Worm (Caenorhabditis elegans) whole organism, L1 larva: ENCODE data around the gene cnep-1.

ENCODE experiments used
- C04F5.9 ChIP-seq: sonication (generic microtip); optimal IDR thresholded peaks from 2 replicates; lab custom pipeline; 2016; ENCODE audit warnings: missing genetic modification characterization, missing compliant biosample characterization
- C16A3.4 ChIP-seq: fragments of 150-350 bp; optimal IDR thresholded peaks from 2 replicates; lab custom pipeline; 2014; ENCODE audit warnings: missing biosample characterization, missing genetic modification characterization
- F16B12.6 ChIP-seq: fragments of 150-350 bp; optimal IDR thresholded peaks from 2 replicates; lab custom pipeline; 2014; ENCODE audit warnings: missing biosample characterization, missing genetic modification characterization
- alr-1 ChIP-seq: fragments of 200-800 bp; sonication (Bioruptor generic); optimal IDR thresholded peaks from 2 replicates; lab custom pipeline; 2018; ENCODE audit warnings: borderline replicate concordance, mild to moderate bottlenecking, missing genetic modification characterization, missing compliant biosample characterization
- aly-2 ChIP-seq: fragments of 150-350 bp; optimal IDR thresholded peaks from 2 replicates; lab custom pipeline; 2014; ENCODE audit warnings: missing biosample characterization, missing genetic modification characterization
- blmp-1 ChIP-seq: fragments of 150-350 bp; optimal IDR thresholded peaks from 2 replicates; lab custom pipeline; 2014; ENCODE audit warnings: missing biosample characterization, missing genetic modification characterization
- ceh-63 ChIP-seq: fragments of 200-800 bp; sonication (Bioruptor generic); optimal IDR thresholded peaks from 2 replicates; lab custom pipeline; 2018; ENCODE audit warnings: mild to moderate bottlenecking, missing genetic modification characterization, missing compliant biosample characterization
- ceh-90 ChIP-seq: sonication (generic microtip); optimal IDR thresholded peaks from 2 replicates; lab custom pipeline; 2016; ENCODE audit warnings: missing genetic modification characterization, missing compliant biosample characterization
- ces-1 ChIP-seq: fragments of 150-350 bp; optimal IDR thresholded peaks from 2 replicates; lab custom pipeline; 2014; ENCODE audit warnings: missing biosample characterization, missing genetic modification reagents, missing genetic modification characterization
- dpl-1 ChIP-seq, 3 experiments: fragments of 150-350 bp in 2 of 3; sonication (generic microtip) in 1 of 3; optimal IDR thresholded peaks; 2 replicates each; lab custom pipeline; 2014 to 2017; ENCODE audit warnings: missing biosample characterization in 3 of 3, missing genetic modification characterization in 3 of 3, missing genetic modification reagents in 3 of 3
- dsc-1 ChIP-seq: sonication (generic microtip); optimal IDR thresholded peaks from 2 replicates; lab custom pipeline; 2016; ENCODE audit warnings: mild to moderate bottlenecking, missing genetic modification characterization, missing compliant biosample characterization
- efl-1 ChIP-seq, 4 experiments: fragments of 150-350 bp; optimal IDR thresholded peaks in 3 of 4; peaks in 1 of 4; 1 replicate in 1 of 4; 2 replicates in 3 of 4; lab custom pipeline; 2014; ENCODE audit warnings: missing biosample characterization in 2 of 4, missing genetic modification characterization in 2 of 4, missing genetic modification reagents in 2 of 4
- egl-13 ChIP-seq: sonication (generic microtip); optimal IDR thresholded peaks from 2 replicates; lab custom pipeline; 2016; ENCODE audit warnings: missing genotype, missing genetic modification reagents, missing genetic modification characterization, missing compliant biosample characterization
- elt-2 ChIP-seq: sonication (generic microtip); optimal IDR thresholded peaks from 2 replicates; lab custom pipeline; 2016; ENCODE audit warnings: missing genetic modification characterization, mild to moderate bottlenecking, inconsistent platforms, missing compliant biosample characterization, missing genetic modification reagents
- elt-3 ChIP-seq, 6 experiments: fragments of 150-350 bp in 1 of 6; sonication (generic microtip); optimal IDR thresholded peaks; 2 replicates each; lab custom pipeline; 2017 to 2018; ENCODE audit warnings: missing biosample characterization in 6 of 6, missing genetic modification characterization in 6 of 6, inconsistent platforms in 1 of 6
- ets-5 ChIP-seq: fragments of 200-800 bp; sonication (Bioruptor generic); IDR thresholded peaks from 2 replicates; pipeline ENCODE4 v1.3.6; 2022; ENCODE audit warnings: missing genetic modification characterization, missing compliant biosample characterization
- fkh-10 ChIP-seq: sonication (generic microtip); optimal IDR thresholded peaks from 2 replicates; lab custom pipeline; 2017; ENCODE audit warnings: missing biosample characterization, missing genetic modification reagents, missing genetic modification characterization
- grh-1 ChIP-seq: fragments of 200-800 bp; sonication (Bioruptor generic); IDR thresholded peaks from 2 replicates; pipeline ENCODE4 v1.3.6; 2022; ENCODE audit warnings: missing genetic modification reagents, missing genetic modification characterization, missing compliant biosample characterization
- hlh-17 ChIP-seq: fragments of 200-800 bp; sonication (Bioruptor generic); optimal IDR thresholded peaks from 2 replicates; lab custom pipeline; 2018; ENCODE audit warnings: missing genetic modification characterization, mild to moderate bottlenecking, missing compliant biosample characterization, moderate library complexity, borderline replicate concordance
- hpl-2 ChIP-seq: fragments of 150-350 bp; optimal IDR thresholded peaks from 2 replicates; lab custom pipeline; 2014; ENCODE audit warnings: missing biosample characterization, missing genetic modification reagents, missing genetic modification characterization
- jun-1 ChIP-seq: fragments of 150-350 bp; optimal IDR thresholded peaks from 2 replicates; lab custom pipeline; 2014; ENCODE audit warnings: missing biosample characterization, missing genetic modification reagents, missing genetic modification characterization
- lin-14 ChIP-seq: fragments of 200-800 bp; sonication (Bioruptor generic); optimal IDR thresholded peaks from 2 replicates; lab custom pipeline; 2018; ENCODE audit warnings: mild to moderate bottlenecking, missing genetic modification characterization, moderate library complexity, missing compliant biosample characterization
- lin-35 ChIP-seq, 2 experiments: fragments of 150-350 bp; optimal IDR thresholded peaks; 2 replicates each; lab custom pipeline; 2014; ENCODE audit warnings: missing biosample characterization in 2 of 2, missing genetic modification characterization in 2 of 2, missing genetic modification reagents in 2 of 2
- lir-3 ChIP-seq: sonication (generic microtip); optimal IDR thresholded peaks from 2 replicates; lab custom pipeline; 2016; ENCODE audit warnings: mild to moderate bottlenecking, missing genetic modification characterization, moderate library complexity, missing compliant biosample characterization; ENCODE audit not compliant: poor library complexity
- lsy-2 ChIP-seq, 2 experiments: fragments of 150-350 bp; optimal IDR thresholded peaks; 2 replicates each; lab custom pipeline; 2014; ENCODE audit warnings: missing biosample characterization in 2 of 2, missing genetic modification characterization in 2 of 2
- mdl-1 ChIP-seq, 2 experiments: fragments of 150-350 bp; optimal IDR thresholded peaks; 2 replicates each; lab custom pipeline; 2014 to 2017; ENCODE audit warnings: missing biosample characterization in 2 of 2, missing genetic modification characterization in 2 of 2, inconsistent platforms in 1 of 2
- mef-2 ChIP-seq: fragments of 150-350 bp; optimal IDR thresholded peaks from 2 replicates; lab custom pipeline; 2014; ENCODE audit warnings: missing biosample characterization, missing genetic modification characterization
- mep-1 ChIP-seq: fragments of 150-350 bp; optimal IDR thresholded peaks from 2 replicates; lab custom pipeline; 2014; ENCODE audit warnings: missing biosample characterization, missing genetic modification characterization
- nhr-11 ChIP-seq: fragments of 150-350 bp; optimal IDR thresholded peaks from 2 replicates; lab custom pipeline; 2014; ENCODE audit warnings: missing biosample characterization, missing genetic modification characterization
- nhr-12 ChIP-seq: sonication (generic microtip); optimal IDR thresholded peaks from 2 replicates; lab custom pipeline; 2017; ENCODE audit warnings: missing biosample characterization, missing genetic modification characterization
- nhr-19 ChIP-seq: fragments of 200-800 bp; sonication (Bioruptor generic); conservative IDR thresholded peaks from 2 replicates; pipeline ENCODE4 v1.3.6; 2022; ENCODE audit warnings: missing genetic modification characterization, missing compliant biosample characterization
- nhr-20 ChIP-seq: sonication (generic microtip); optimal IDR thresholded peaks from 2 replicates; lab custom pipeline; 2016; ENCODE audit warnings: mild to moderate bottlenecking, missing genetic modification characterization, missing compliant biosample characterization
- nhr-71 ChIP-seq: sonication (generic microtip); optimal IDR thresholded peaks from 2 replicates; lab custom pipeline; 2016; ENCODE audit warnings: mild to moderate bottlenecking, missing genetic modification characterization, moderate library complexity, missing compliant biosample characterization
- nhr-84 ChIP-seq: sonication (generic microtip); optimal IDR thresholded peaks from 2 replicates; lab custom pipeline; 2017; ENCODE audit warnings: missing biosample characterization, missing genetic modification characterization
- nhr-85 ChIP-seq: sonication (generic microtip); peaks from one replicate; lab custom pipeline; 2016; ENCODE audit warnings: missing genetic modification characterization, inconsistent platforms, missing compliant biosample characterization
- nhr-90 ChIP-seq: sonication (generic microtip); optimal IDR thresholded peaks from 2 replicates; lab custom pipeline; 2016; ENCODE audit warnings: mild to moderate bottlenecking, missing genetic modification characterization, missing compliant biosample characterization; ENCODE audit not compliant: poor library complexity
- pax-3 ChIP-seq: fragments of 200-800 bp; sonication (Bioruptor generic); optimal IDR thresholded peaks from 2 replicates; lab custom pipeline; 2018; ENCODE audit warnings: mild to moderate bottlenecking, missing genetic modification characterization, moderate library complexity, missing compliant biosample characterization
- pqm-1 ChIP-seq: sonication (generic microtip); optimal IDR thresholded peaks from 3 replicates; lab custom pipeline; 2017; ENCODE audit warnings: missing biosample characterization, missing genetic modification characterization
- snu-23 ChIP-seq: sonication (generic microtip); optimal IDR thresholded peaks from 2 replicates; lab custom pipeline; 2016; ENCODE audit warnings: missing genetic modification characterization, missing compliant biosample characterization
- sox-4 ChIP-seq: sonication (generic microtip); optimal IDR thresholded peaks from 2 replicates; lab custom pipeline; 2016; ENCODE audit warnings: missing genetic modification characterization, missing compliant biosample characterization
- sptf-1 ChIP-seq: fragments of 150-350 bp; optimal IDR thresholded peaks from 2 replicates; lab custom pipeline; 2014; ENCODE audit warnings: missing biosample characterization, missing genetic modification characterization
- tbx-2 ChIP-seq: sonication (generic microtip); optimal IDR thresholded peaks from 2 replicates; lab custom pipeline; 2016; ENCODE audit warnings: missing genetic modification characterization, missing compliant biosample characterization
- vab-15 ChIP-seq: sonication (generic microtip); optimal IDR thresholded peaks from 2 replicates; lab custom pipeline; 2017; ENCODE audit warnings: missing genotype, mild to moderate bottlenecking, missing genetic modification characterization, missing compliant biosample characterization
- zip-4 ChIP-seq: fragments of 200-800 bp; sonication (Bioruptor generic); optimal IDR thresholded peaks from 2 replicates; lab custom pipeline; 2018; ENCODE audit warnings: mild to moderate bottlenecking, missing genetic modification characterization, moderate library complexity, missing compliant biosample characterization

cnep-1 gene

DNA sequence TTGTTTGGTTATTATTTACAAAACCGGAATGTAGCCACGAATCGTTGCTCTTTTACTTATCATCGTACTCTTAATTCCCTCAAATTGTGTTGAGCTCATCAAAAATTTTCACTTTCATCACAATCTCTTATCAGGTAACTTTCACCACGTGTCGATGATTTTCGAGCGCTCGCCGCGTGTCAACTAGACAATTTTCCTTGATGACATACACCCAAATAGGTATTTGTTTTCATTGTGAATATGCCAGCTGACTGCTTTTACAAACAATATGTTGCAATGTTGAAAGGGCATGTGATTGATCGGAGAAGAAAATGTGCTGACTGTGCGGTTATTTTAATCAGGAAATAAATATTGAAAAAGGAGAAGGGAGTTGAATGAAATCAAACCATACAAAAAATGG is 45.5 kb upstream of the cnep-1 start (continued):
- TF ChIP-seq nhr-12 (tag; lab: Kevin White, UChicago) (no peak), nhr-84 (no peak), blmp-1 (tag; lab: Kevin White, UChicago) (peak; percentile 42), hlh-17 (GFP tag; lab: Kevin White, UChicago) (no peak), ceh-90 (tag; lab: Kevin White, UChicago) (no peak), dsc-1 (tag; lab: Kevin White, UChicago) (no peak), sox-4 (tag; lab: Kevin White, UChicago) (no peak), C16A3.4 (tag; lab: Kevin White, UChicago) (no peak), alr-1 (tag; lab: Kevin White, UChicago) (no peak), aly-2 (tag; lab: Kevin White, UChicago) (no peak), lin-14 (GFP tag; lab: Kevin White, UChicago) (no peak), sptf-1 (tag; lab: Kevin White, UChicago) (no peak), mep-1 (tag; lab: Kevin White, UChicago) (no peak), elt-3 (tag; optimal IDR thresholded peaks at IDR 0.05; lab: Kevin White, UChicago) (no peak), mef-2 (tag; lab: Kevin White, UChicago) (no peak), nhr-11 (tag; lab: Kevin White, UChicago) (no peak), hpl-2 (GFP tag; lab: Kevin White, UChicago) (no peak), ceh-63 (GFP tag; lab: Kevin White, UChicago) (no peak), egl-13 (no peak), vab-15 (tag; lab: Kevin White, UChicago) (no peak), lir-3 (tag; lab: Kevin White, UChicago) (no peak), nhr-20 (tag; lab: Kevin White, UChicago) (peak; percentile 68), F16B12.6 (tag; lab: Kevin White, UChicago) (no peak), grh-1 (no peak), nhr-71 (tag; lab: Kevin White, UChicago) (peak; percentile 32), mdl-1 (tag; optimal IDR thresholded peaks at IDR 0.05; lab: Kevin White, UChicago) (peak in 1 of 2 experiments; percentile 61)

DNA sequence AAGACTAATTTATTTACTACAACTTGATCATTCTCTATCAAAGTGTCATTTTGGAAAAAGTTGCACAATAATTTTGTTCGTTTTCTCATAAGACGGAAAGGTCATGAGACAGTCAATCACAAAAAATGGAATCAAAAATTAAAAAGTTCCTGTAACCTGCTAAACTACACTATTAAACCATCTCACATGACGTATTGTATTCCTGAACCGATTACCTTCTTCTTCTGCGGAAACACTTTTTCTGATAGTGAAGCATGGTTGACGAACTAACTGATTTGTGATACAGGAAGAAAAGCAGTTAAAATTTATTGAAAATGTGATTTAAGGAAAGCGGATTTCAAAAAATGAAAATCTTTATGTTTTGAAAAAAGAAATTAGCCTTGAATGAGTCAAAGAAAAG is 40.4 kb upstream of the cnep-1 start:
- TF ChIP-seq ces-1 (GFP tag; lab: Kevin White, UChicago), result no peak
- TF ChIP-seq dpl-1 (GFP tag; optimal IDR thresholded peaks at IDR 0.05; lab: Kevin White, UChicago), result no peak
- TF ChIP-seq elt-2 (tag; lab: Kevin White, UChicago), result peak; percentile 43
- TF ChIP-seq nhr-20 (tag; lab: Kevin White, UChicago), result peak; percentile 17
- no peak for TF ChIP-seq jun-1 (tag; lab: Kevin White, UChicago)
- TF ChIP-seq lin-35 (GFP tag; optimal IDR thresholded peaks at IDR 0.05; lab: Kevin White, UChicago), result no peak
- no peak for TF ChIP-seq nhr-11 (tag; lab: Kevin White, UChicago)
- TF ChIP-seq ceh-63 (GFP tag; lab: Kevin White, UChicago), result no peak
- TF ChIP-seq C04F5.9, result no peak
- TF ChIP-seq ets-5, result no peak
- no peak for TF ChIP-seq C16A3.4 (tag; lab: Kevin White, UChicago)

DNA sequence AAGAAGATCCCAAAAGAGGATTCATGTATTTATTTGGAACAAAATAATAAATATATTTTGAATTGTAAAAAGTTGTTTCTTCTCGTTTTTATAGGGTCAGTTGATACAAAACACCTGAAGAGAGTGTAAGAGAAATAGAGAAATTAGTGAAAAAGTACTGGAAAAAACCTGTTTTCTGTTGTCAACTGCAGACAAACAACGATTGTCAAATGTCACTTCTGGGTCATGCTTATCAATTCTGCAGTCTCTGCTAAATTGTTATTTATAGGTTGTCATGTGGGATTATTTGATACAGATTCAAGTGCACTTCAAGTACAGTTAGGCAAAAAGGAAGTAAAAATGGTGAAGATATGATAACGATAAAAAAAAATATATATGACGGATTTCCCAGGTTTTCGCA is 37.6 kb upstream of the cnep-1 start:
- TF ChIP-seq blmp-1 (tag; lab: Kevin White, UChicago) (peak; percentile 28), pqm-1 (tag; lab: Kevin White, UChicago) (no peak), snu-23 (peak; percentile 22), nhr-20 (tag; lab: Kevin White, UChicago) (peak; percentile 55), sox-4 (tag; lab: Kevin White, UChicago) (no peak), lin-14 (GFP tag; lab: Kevin White, UChicago) (peak; percentile 57), lin-35 (GFP tag; optimal IDR thresholded peaks at IDR 0.05; lab: Kevin White, UChicago) (peak in 1 of 2 experiments; percentile 51), nhr-85 (tag; lab: Kevin White, UChicago) (peak; percentile 96), efl-1 (optimal IDR thresholded peaks at IDR 0.05; lab: Kevin White, UChicago) (no peak), efl-1 (GFP tag; optimal IDR thresholded peaks at IDR 0.05 in 1 of 2; lab: Kevin White, UChicago) (peak in 1 of 2 experiments; percentile 73), lsy-2 (tag; optimal IDR thresholded peaks at IDR 0.05; lab: Kevin White, UChicago) (peak in 1 of 2 experiments; percentile 12), pax-3 (tag; lab: Kevin White, UChicago) (no peak), nhr-19 (GFP tag; lab: Robert Waterston, UW) (no peak; the same call in 1 of the 2 replicates), grh-1 (peak; percentile 71), tbx-2 (tag; lab: Kevin White, UChicago) (peak; percentile 44), zip-4 (GFP tag; lab: Kevin White, UChicago) (no peak), elt-3 (tag; optimal IDR thresholded peaks at IDR 0.05; lab: Kevin White, UChicago) (peak in 2 of 6 experiments; percentile 80 to 81), fkh-10 (GFP tag; lab: Kevin White, UChicago) (no peak), nhr-90 (tag; lab: Kevin White, UChicago) (peak; percentile 6), lir-3 (tag; lab: Kevin White, UChicago) (peak; percentile 45), nhr-71 (tag; lab: Kevin White, UChicago) (peak; percentile 36)
